Fruit fly (Drosophila melanogaster): ENCODE data around the gene Oseg5.

DNA sequence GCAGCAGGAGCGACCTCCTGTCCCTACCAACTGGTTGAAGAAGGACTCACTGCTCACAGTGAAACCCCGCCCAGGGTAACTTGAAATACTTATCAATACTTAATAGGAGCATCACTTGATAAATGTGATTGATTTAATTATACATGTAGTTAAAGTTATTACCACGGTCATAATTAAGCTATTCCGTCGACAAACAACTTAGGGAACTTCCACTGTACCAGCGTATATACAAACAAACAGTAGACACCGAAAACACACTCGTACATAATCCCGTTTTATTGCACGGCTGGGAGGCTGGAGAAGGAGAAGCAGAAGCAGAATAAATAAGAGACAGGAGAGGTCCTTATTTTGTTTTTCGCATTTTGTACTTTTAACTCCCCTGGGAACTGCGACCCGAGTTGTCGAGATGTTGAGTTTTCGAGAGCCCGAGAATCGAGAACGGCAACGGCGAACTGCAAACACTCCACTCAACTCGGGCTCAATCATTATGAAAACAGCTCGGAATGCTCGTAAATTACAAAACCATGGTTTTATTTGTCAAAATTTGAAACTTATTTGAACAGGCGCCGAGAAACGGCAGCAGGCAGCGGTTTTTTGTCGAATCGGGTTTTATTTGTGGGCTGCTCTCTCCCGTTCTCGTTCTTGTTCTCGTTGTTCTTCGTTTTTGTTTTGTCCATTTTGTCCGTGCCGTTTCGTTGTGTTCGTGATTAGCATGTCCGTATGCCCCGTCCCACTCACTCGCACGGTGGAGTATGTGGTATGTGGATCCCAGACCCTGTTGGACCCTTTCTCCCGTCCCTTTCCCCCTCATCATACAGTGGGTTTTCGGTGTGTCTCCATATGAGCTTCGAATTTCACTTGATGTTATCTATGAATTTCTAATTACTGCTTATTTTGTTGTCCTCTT is 35.4 kb downstream of the Oseg5 start:
- TF ChIP-seq CG11617 (GFP tag; optimal IDR thresholded peaks at IDR 0.05) = no peak
- no peak for TF ChIP-seq CG5204 (GFP tag; optimal IDR thresholded peaks at IDR 0.05)
- no peak for TF ChIP-seq bab1 (GFP tag; optimal IDR thresholded peaks at IDR 0.05)
- TF ChIP-seq Hr96 (GFP tag; optimal IDR thresholded peaks at IDR 0.05) = no peak
- TF ChIP-seq kay (GFP tag; ENCODE audit: borderline replicate concordance) = no peak
- no peak for TF ChIP-seq cnc (optimal IDR thresholded peaks at IDR 0.05)
- peak; percentile 7 for TF ChIP-seq CG14711 (tag; optimal IDR thresholded peaks at IDR 0.05)
- TF ChIP-seq CG33017 (tag; optimal IDR thresholded peaks at IDR 0.05) = peak; percentile 3
- peak; percentile 46 for TF ChIP-seq tj (GFP tag; optimal IDR thresholded peaks at IDR 0.05)
- no peak for TF ChIP-seq CG1620 (GFP tag; optimal IDR thresholded peaks at IDR 0.05)
- TF ChIP-seq toe (GFP tag; optimal IDR thresholded peaks at IDR 0.05) = no peak
